Fruit fly (Drosophila melanogaster) whole organism, embryonic: ENCODE results near the gene ple.

ENCODE experiments used
- Bteb2 ChIP-seq: fragments of 200-800 bp; sonication (Bioruptor generic); optimal IDR thresholded peaks from 2 replicates; lab custom pipeline; 2016; ENCODE audit warnings: missing biosample characterization, missing genetic modification characterization
- CG10147 ChIP-seq: fragments of 200-800 bp; sonication (Bioruptor generic); optimal IDR thresholded peaks from 2 replicates; lab custom pipeline; 2019; ENCODE audit warnings: missing biosample characterization, mild to moderate bottlenecking, missing genetic modification characterization, moderate library complexity
- CG10267 ChIP-seq: fragments of 200-800 bp; sonication (Bioruptor generic); optimal IDR thresholded peaks from 2 replicates; lab custom pipeline; 2018; ENCODE audit warnings: missing biosample characterization, mild to moderate bottlenecking, missing genetic modification characterization, moderate library complexity
- CG10366 ChIP-seq: fragments of 200-800 bp; sonication (Bioruptor generic); IDR thresholded peaks from 2 replicates; pipeline ENCODE4 v1.3.6; 2022; ENCODE audit warnings: missing biosample characterization, missing genetic modification characterization
- CG12391 ChIP-seq: fragments of 200-800 bp; sonication (Bioruptor generic); optimal IDR thresholded peaks from 3 replicates; lab custom pipeline; 2018; ENCODE audit warnings: missing biosample characterization, mild to moderate bottlenecking, missing genetic modification characterization, moderate library complexity
- CG13894 ChIP-seq: fragments of 200-800 bp; sonication (Bioruptor generic); optimal IDR thresholded peaks from 3 replicates; lab custom pipeline; 2018; ENCODE audit warnings: missing biosample characterization, mild to moderate bottlenecking, missing genetic modification characterization, moderate library complexity
- CG15696 ChIP-seq: fragments of 200-800 bp; sonication (Bioruptor generic); optimal IDR thresholded peaks from 2 replicates; lab custom pipeline; 2019; ENCODE audit warnings: missing biosample characterization, mild to moderate bottlenecking, missing genetic modification characterization, moderate library complexity
- CG16863 ChIP-seq: fragments of 200-800 bp; sonication (Bioruptor generic); optimal IDR thresholded peaks from 3 replicates; lab custom pipeline; 2016; ENCODE audit warnings: missing biosample characterization, missing genetic modification characterization
- CG1792 ChIP-seq: fragments of 200-800 bp; sonication (Bioruptor generic); optimal IDR thresholded peaks from 2 replicates; lab custom pipeline; 2016; ENCODE audit warnings: missing biosample characterization, missing genetic modification characterization
- CG31224 ChIP-seq: fragments of 200-800 bp; sonication (Bioruptor generic); IDR thresholded peaks from 2 replicates; pipeline ENCODE4 v1.3.6; 2022; ENCODE audit warnings: missing biosample characterization, missing genetic modification characterization
- CG3838 ChIP-seq: fragments of 200-800 bp; sonication (Bioruptor generic); optimal IDR thresholded peaks from 3 replicates; lab custom pipeline; 2016; ENCODE audit warnings: missing biosample characterization, missing genetic modification characterization
- CG4820 ChIP-seq: fragments of 200-800 bp; sonication (Bioruptor generic); optimal IDR thresholded peaks from 3 replicates; lab custom pipeline; 2016; ENCODE audit warnings: missing biosample characterization, missing genetic modification characterization
- CG8089 ChIP-seq: fragments of 200-800 bp; sonication (Bioruptor generic); optimal IDR thresholded peaks from 3 replicates; lab custom pipeline; 2016; ENCODE audit warnings: missing biosample characterization, missing genetic modification characterization
- CG8359 ChIP-seq: fragments of 200-800 bp; sonication (Bioruptor generic); optimal IDR thresholded peaks from 2 replicates; lab custom pipeline; 2017; ENCODE audit warnings: missing biosample characterization, mild to moderate bottlenecking, missing genetic modification characterization, borderline replicate concordance
- CG8924 ChIP-seq: fragments of 200-800 bp; optimal IDR thresholded peaks from 3 replicates; lab custom pipeline; 2019; ENCODE audit warnings: missing biosample characterization, mild to moderate bottlenecking, missing genetic modification characterization, moderate library complexity
- CkIIα-i1 ChIP-seq: fragments of 200-800 bp; sonication (Bioruptor generic); IDR thresholded peaks from 2 replicates; pipeline ENCODE4 v1.3.6; 2022; ENCODE audit warnings: missing biosample characterization, missing genetic modification characterization
- D19B ChIP-seq: fragments of 200-800 bp; sonication (Bioruptor generic); optimal IDR thresholded peaks from 2 replicates; lab custom pipeline; 2017; ENCODE audit warnings: missing biosample characterization, mild to moderate bottlenecking, missing genetic modification characterization
- Dbx ChIP-seq: fragments of 200-800 bp; sonication (Bioruptor generic); IDR thresholded peaks from 3 replicates; pipeline ENCODE4 v1.3.6; 2022; ENCODE audit warnings: missing biosample characterization, missing genetic modification characterization
- Eip74EF ChIP-seq, 2 experiments: fragments of 200-800 bp in 1 of 2; fragments of >200 bp in 1 of 2; sonication (Bioruptor generic) in 1 of 2; optimal IDR thresholded peaks; 2 replicates each; lab custom pipeline; 2017 to 2019; ENCODE audit warnings: missing biosample characterization in 2 of 2, missing genetic modification characterization in 2 of 2, mild to moderate bottlenecking in 1 of 2, moderate library complexity in 1 of 2
- Fer3 ChIP-seq: fragments of 200-800 bp; sonication (Bioruptor generic); optimal IDR thresholded peaks from 2 replicates; lab custom pipeline; 2018; ENCODE audit warnings: missing biosample characterization, mild to moderate bottlenecking, missing genetic modification characterization, moderate library complexity
- HHEX ChIP-seq: fragments of 200-800 bp; sonication (Bioruptor generic); optimal IDR thresholded peaks from 3 replicates; lab custom pipeline; 2017; ENCODE audit warnings: missing biosample characterization, mild to moderate bottlenecking, missing genetic modification characterization, missing genetic modification reagents
- HLH54F ChIP-seq: fragments of 200-800 bp; sonication (Bioruptor generic); optimal IDR thresholded peaks from 3 replicates; lab custom pipeline; 2016; ENCODE audit warnings: missing biosample characterization, missing genetic modification characterization
- HLHmδ ChIP-seq: fragments of 200-800 bp; sonication (Bioruptor generic); optimal IDR thresholded peaks from 2 replicates; lab custom pipeline; 2018; ENCODE audit warnings: missing biosample characterization, mild to moderate bottlenecking, missing genetic modification characterization, moderate library complexity
- Lim3 ChIP-seq: fragments of 200-800 bp; sonication (Bioruptor generic); IDR thresholded peaks from 2 replicates; pipeline ENCODE4 v1.3.6; 2022; ENCODE audit warnings: missing biosample characterization, missing genetic modification characterization
- Nf-YC ChIP-seq: fragments of 200-800 bp; optimal IDR thresholded peaks from 3 replicates; lab custom pipeline; 2019; ENCODE audit warnings: missing biosample characterization, mild to moderate bottlenecking, missing genetic modification characterization, moderate library complexity
- Poxn ChIP-seq: fragments of 200-800 bp; sonication (Bioruptor generic); IDR thresholded peaks from 2 replicates; pipeline ENCODE4 v1.3.6; 2022; ENCODE audit warnings: missing biosample characterization, missing genetic modification characterization
- Ptx1 ChIP-seq: fragments of 200-800 bp; sonication (Bioruptor generic); IDR thresholded peaks from 2 replicates; pipeline ENCODE4 v1.3.6; 2022; ENCODE audit warnings: missing biosample characterization, missing genetic modification characterization
- cg ChIP-seq: fragments of 200-800 bp; sonication (Bioruptor generic); optimal IDR thresholded peaks from 3 replicates; lab custom pipeline; 2019; ENCODE audit warnings: missing biosample characterization, mild to moderate bottlenecking, missing genetic modification characterization, moderate library complexity
- chinmo ChIP-seq: fragments of 200-800 bp; sonication (Bioruptor generic); IDR thresholded peaks from 4 replicates; pipeline ENCODE4 v1.3.6; 2022; ENCODE audit warnings: missing biosample characterization, missing genetic modification characterization; ENCODE audit not compliant: partially characterized antibody
- chn ChIP-seq: fragments of 200-800 bp; sonication (Bioruptor generic); optimal IDR thresholded peaks from 2 replicates; lab custom pipeline; 2016; ENCODE audit warnings: missing biosample characterization, missing genetic modification characterization
- cwo ChIP-seq: fragments of 200-800 bp; sonication (Bioruptor generic); optimal IDR thresholded peaks from 3 replicates; lab custom pipeline; 2017; ENCODE audit warnings: missing biosample characterization, missing genetic modification characterization, mild to moderate bottlenecking, moderate library complexity, missing genetic modification reagents
- disco-r ChIP-seq: fragments of 200-800 bp; sonication (Bioruptor generic); optimal IDR thresholded peaks from 2 replicates; lab custom pipeline; 2016; ENCODE audit warnings: missing biosample characterization, missing genetic modification characterization
- dysf ChIP-seq: fragments of 200-800 bp; sonication (Bioruptor generic); IDR thresholded peaks from 3 replicates; pipeline ENCODE4 v1.3.6; 2022; ENCODE audit warnings: missing biosample characterization, missing genetic modification characterization
- fd96Cb ChIP-seq: fragments of 200-800 bp; sonication (Bioruptor generic); optimal IDR thresholded peaks from 2 replicates; lab custom pipeline; 2018; ENCODE audit warnings: missing biosample characterization, mild to moderate bottlenecking, missing genetic modification characterization, moderate library complexity
- fu2 ChIP-seq: fragments of 200-800 bp; sonication (Bioruptor generic); optimal IDR thresholded peaks from 2 replicates; lab custom pipeline; 2016; ENCODE audit warnings: missing biosample characterization, missing genetic modification characterization
- gsb ChIP-seq: fragments of 200-800 bp; sonication (Bioruptor generic); IDR thresholded peaks from 2 replicates; pipeline ENCODE4 v1.3.6; 2022; ENCODE audit warnings: missing biosample characterization, missing genetic modification characterization
- hth ChIP-seq: fragments of >200 bp; optimal IDR thresholded peaks from 2 replicates; lab custom pipeline; 2017; ENCODE audit warnings: inconsistent platforms
- ken ChIP-seq: fragments of 200-800 bp; sonication (Bioruptor generic); IDR thresholded peaks from 3 replicates; pipeline ENCODE4 v1.3.6; 2022; ENCODE audit warnings: missing biosample characterization, missing genetic modification characterization
- mam ChIP-seq: fragments of 200-800 bp; sonication (Bioruptor generic); optimal IDR thresholded peaks from 3 replicates; lab custom pipeline; 2016; ENCODE audit warnings: missing biosample characterization, missing genetic modification characterization
- nerfin-2 ChIP-seq: fragments of 200-800 bp; sonication (Bioruptor generic); IDR thresholded peaks from 2 replicates; pipeline ENCODE4 v1.3.6; 2022; ENCODE audit warnings: missing biosample characterization, missing genetic modification characterization; ENCODE audit not compliant: partially characterized antibody
- pfk ChIP-seq: fragments of 200-800 bp; sonication (Bioruptor generic); optimal IDR thresholded peaks from 2 replicates; lab custom pipeline; 2018; ENCODE audit warnings: missing biosample characterization, mild to moderate bottlenecking, missing genetic modification characterization, moderate library complexity
- prd ChIP-seq, 3 experiments: fragments of >200 bp in 2 of 3; fragments of 200-800 bp in 1 of 3; sonication (Bioruptor generic) in 1 of 3; optimal IDR thresholded peaks in 2 of 3; IDR thresholded peaks in 1 of 3; 2 replicates in 2 of 3; 3 replicates in 1 of 3; pipeline versions ENCODE4 v1.3.6 to Lab custom; 2017 to 2022; ENCODE audit warnings: missing biosample characterization in 1 of 3, missing genetic modification characterization in 1 of 3
- ranshi ChIP-seq: fragments of 200-800 bp; sonication (Bioruptor generic); IDR thresholded peaks from 2 replicates; pipeline ENCODE4 v1.3.6; 2022; ENCODE audit warnings: missing biosample characterization, missing genetic modification characterization
- sd ChIP-seq: fragments of 200-800 bp; sonication (Bioruptor generic); optimal IDR thresholded peaks from 3 replicates; lab custom pipeline; 2018; ENCODE audit warnings: missing biosample characterization, mild to moderate bottlenecking, missing genetic modification characterization, moderate library complexity
- sima ChIP-seq: fragments of 200-800 bp; sonication (Bioruptor generic); optimal IDR thresholded peaks from 2 replicates; lab custom pipeline; 2016; ENCODE audit warnings: missing biosample characterization, missing genetic modification characterization
- slp2 ChIP-seq: fragments of 200-800 bp; sonication (Bioruptor generic); optimal IDR thresholded peaks from 2 replicates; lab custom pipeline; 2016; ENCODE audit warnings: missing biosample characterization, missing genetic modification characterization
- vvl ChIP-seq: fragments of 200-800 bp; sonication (Bioruptor generic); IDR thresholded peaks from 2 replicates; pipeline ENCODE4 v1.3.6; 2022; ENCODE audit warnings: missing biosample characterization, missing genetic modification characterization
- zf30C ChIP-seq: fragments of 200-800 bp; sonication (Bioruptor generic); optimal IDR thresholded peaks from 3 replicates; lab custom pipeline; 2018; ENCODE audit warnings: missing biosample characterization, mild to moderate bottlenecking, missing genetic modification characterization

Gene ple

dm6 chr3L:6723338-6723737, 4.0 kb upstream of the ple start:
- TF ChIP-seq HLHmδ (GFP tag; lab: Kevin White, UChicago) (no peak), chinmo (peak; percentile 87; the same call in 1 of the 4 replicates), CG4820 (no peak), sd (tag; lab: Kevin White, UChicago) (peak; percentile 78), cwo (peak; percentile 91), vvl (GFP tag; lab: Robert Waterston, UW) (peak; percentile 73)

- TF ChIP-seq CG10147 (GFP tag; lab: Kevin White, UChicago) (peak; percentile 75), ken (GFP tag; lab: Robert Waterston, UW) (peak; percentile 91), zf30C (GFP tag; lab: Kevin White, UChicago) (no peak), dysf (peak; percentile 81; the same call in 2 of the 3 replicates), Bteb2 (peak; percentile 77), fd96Cb (tag; lab: Kevin White, UChicago) (peak; percentile 47), D19B (GFP tag; lab: Kevin White, UChicago) (peak; percentile 78), CG15696 (no peak), CG8089 (GFP tag; lab: Kevin White, UChicago) (peak; percentile 51), prd (optimal IDR thresholded peaks at IDR 0.05; lab: Kevin White, UChicago) (no peak), prd (GFP tag; IDR thresholded peaks at IDR 0.05; lab: Robert Waterston, UW) (peak; percentile 39; the same call in 1 of the 3 replicates), CG31224 (peak; percentile 74), Ptx1 (GFP tag; lab: Robert Waterston, UW) (peak; percentile 89), ranshi (peak; percentile 80), HLH54F (GFP tag; lab: Kevin White, UChicago) (peak; percentile 60), gsb (GFP tag; lab: Robert Waterston, UW) (0 out of 2 replicates have a peak, but pooled peaks have one; percentile 62), chn (GFP tag; lab: Kevin White, UChicago) (peak; percentile 54), hth (no peak), CG12391 (peak; percentile 75), disco-r (GFP tag; lab: Kevin White, UChicago) (peak; percentile 90), cg (GFP tag; lab: Kevin White, UChicago) (no peak), fu2 (GFP tag; lab: Kevin White, UChicago) (peak; percentile 53), Nf-YC (tag; lab: Kevin White, UChicago) (peak; percentile 33), Eip74EF (GFP tag; optimal IDR thresholded peaks at IDR 0.05; lab: Kevin White, UChicago) (peak in 1 of 2 experiments; percentile 80), CG8924 (peak; percentile 12), CG13894 (tag; lab: Kevin White, UChicago) (peak; percentile 72), Dbx (peak; percentile 88), Poxn (GFP tag; lab: Robert Waterston, UW) (peak; percentile 60), Lim3 (no peak), CG1792 (GFP tag; lab: Kevin White, UChicago) (peak; percentile 21), pfk (GFP tag; lab: Kevin White, UChicago) (peak; percentile 75), CG10267 (peak; percentile 41), sima (GFP tag; lab: Kevin White, UChicago) (peak; percentile 48), nerfin-2 (no peak), CkIIα-i1 (no peak), mam (GFP tag; lab: Kevin White, UChicago) (peak; percentile 69), CG3838 (GFP tag; lab: Kevin White, UChicago) (peak; percentile 52), CG16863 (peak; percentile 58), slp2 (GFP tag; lab: Kevin White, UChicago) (peak; percentile 80), HHEX (GFP tag; lab: Kevin White, UChicago) (peak; percentile 89), Fer3 (tag; lab: Kevin White, UChicago) (peak; percentile 94), CG8359 (GFP tag; lab: Kevin White, UChicago) (peak; percentile 72), CG10366 (GFP tag; lab: Robert Waterston, UW) (peak; percentile 79)
These were observed 10.2 kb downstream of the ple start for dm6 chr3L:6708995-6709606.
